Fruit fly (Drosophila melanogaster) whole organism, pupa: ENCODE measurements around the gene SCCRO4.

Experiments
- CG12605 ChIP-seq: fragments of 200-800 bp; sonication (Bioruptor generic); IDR thresholded peaks from 2 replicates; pipeline ENCODE4 v1.3.6; 2022; ENCODE audit warnings: missing biosample characterization, missing genetic modification characterization
- CG13204 ChIP-seq: fragments of 200-800 bp; sonication (Bioruptor generic); optimal IDR thresholded peaks from 2 replicates; lab custom pipeline; 2018; ENCODE audit warnings: missing biosample characterization, mild to moderate bottlenecking, missing genetic modification characterization, moderate library complexity
- CG14655 ChIP-seq: fragments of 200-800 bp; sonication (Bioruptor generic); optimal IDR thresholded peaks from 3 replicates; lab custom pipeline; 2017; ENCODE audit warnings: mild to moderate bottlenecking, missing biosample characterization, missing genetic modification reagents, missing genetic modification characterization
- CG17806 ChIP-seq: fragments of 200-800 bp; sonication (Bioruptor generic); optimal IDR thresholded peaks from 2 replicates; lab custom pipeline; 2018; ENCODE audit warnings: missing biosample characterization, mild to moderate bottlenecking, missing genetic modification characterization, moderate library complexity
- CG4496 ChIP-seq: fragments of 200-800 bp; sonication (Bioruptor generic); IDR thresholded peaks from 3 replicates; pipeline ENCODE4 v1.3.6; 2022; ENCODE audit warnings: missing biosample characterization, missing genetic modification characterization
- CG8159 ChIP-seq: fragments of 200-800 bp; sonication (Bioruptor generic); optimal IDR thresholded peaks from 3 replicates; lab custom pipeline; 2018; ENCODE audit warnings: missing biosample characterization, mild to moderate bottlenecking, missing genetic modification characterization, moderate library complexity
- CG8301 ChIP-seq: fragments of 200-800 bp; sonication (Bioruptor generic); optimal IDR thresholded peaks from 2 replicates; lab custom pipeline; 2018; ENCODE audit warnings: missing biosample characterization, mild to moderate bottlenecking, missing genetic modification characterization
- CG9948 ChIP-seq: fragments of 200-800 bp; sonication (Bioruptor generic); optimal IDR thresholded peaks from 2 replicates; lab custom pipeline; 2018; ENCODE audit warnings: missing biosample characterization, mild to moderate bottlenecking, missing genetic modification characterization, moderate library complexity
- EcR ChIP-seq: fragments of 200-800 bp; sonication (Bioruptor generic); optimal IDR thresholded peaks from 3 replicates; lab custom pipeline; 2019; ENCODE audit warnings: missing biosample characterization, missing genetic modification characterization, mild to moderate bottlenecking, moderate library complexity, missing genetic modification reagents
- Pif1B ChIP-seq: fragments of 200-800 bp; sonication (Bioruptor generic); optimal IDR thresholded peaks from 3 replicates; lab custom pipeline; 2016; ENCODE audit warnings: missing biosample characterization, missing genetic modification characterization
- gl ChIP-seq: fragments of 200-800 bp; sonication (Bioruptor generic); optimal IDR thresholded peaks from 2 replicates; lab custom pipeline; 2018; ENCODE audit warnings: missing biosample characterization, mild to moderate bottlenecking, missing genetic modification characterization

- no peak for TF ChIP-seq Pif1B
- no peak for TF ChIP-seq EcR (GFP tag; lab: Kevin White, UChicago)
- TF ChIP-seq CG4496 (GFP tag; lab: Robert Waterston, UW): no peak
- TF ChIP-seq CG8301: no peak
- TF ChIP-seq CG17806 (tag; lab: Kevin White, UChicago): no peak
- no peak for TF ChIP-seq CG12605
- no peak for TF ChIP-seq CG14655 (GFP tag; lab: Kevin White, UChicago)
- no peak for TF ChIP-seq gl
- no peak for TF ChIP-seq CG13204
- TF ChIP-seq CG9948: no peak
- TF ChIP-seq CG8159 (tag; lab: Kevin White, UChicago): no peak
Observed at dm6 chr3L:20353149-20353548, 53.9 kb downstream of the SCCRO4 start, which contains the start of gene CG5618.
